Worm (Caenorhabditis elegans) whole organism, midembryonic: ENCODE measurements around the gene C37C3.9.

Experiments used
- T22C8.4 ChIP-seq: fragments of 200-800 bp; sonication (Bioruptor generic); IDR thresholded peaks from 2 replicates; pipeline ENCODE4 v1.3.6; 2022; ENCODE audit warnings: missing genetic modification characterization, missing compliant biosample characterization
- cog-1 ChIP-seq: sonication (generic microtip); optimal IDR thresholded peaks from 2 replicates; lab custom pipeline; 2016; ENCODE audit warnings: missing genetic modification characterization, missing compliant biosample characterization
- flt-1 ChIP-seq: fragments of 200-800 bp; sonication (Bioruptor generic); IDR thresholded peaks from 2 replicates; pipeline ENCODE4 v1.3.6; 2022; ENCODE audit warnings: missing genetic modification characterization, missing compliant biosample characterization
- klf-2 ChIP-seq: fragments of 200-800 bp; sonication (Bioruptor generic); conservative IDR thresholded peaks from 2 replicates; pipeline ENCODE4 v1.3.6; 2022; ENCODE audit warnings: missing genetic modification reagents, missing genetic modification characterization, missing compliant biosample characterization
- med-1 ChIP-seq: sonication (generic microtip); optimal IDR thresholded peaks from 2 replicates; lab custom pipeline; 2017; ENCODE audit warnings: missing genetic modification characterization, mild to moderate bottlenecking, missing compliant biosample characterization, antibody characterized with exemption, missing genetic modification reagents; ENCODE audit not compliant: insufficient read depth
- tab-1 ChIP-seq: fragments of 200-800 bp; sonication (Bioruptor generic); IDR thresholded peaks from 2 replicates; pipeline ENCODE4 v1.3.6; 2022; ENCODE audit warnings: missing genetic modification characterization, missing compliant biosample characterization
- ztf-23 ChIP-seq: fragments of 200-800 bp; sonication (Bioruptor generic); IDR thresholded peaks from 2 replicates; pipeline ENCODE4 v1.3.6; 2022; ENCODE audit warnings: missing genetic modification reagents, missing genetic modification characterization, missing compliant biosample characterization
- ztf-29 ChIP-seq: fragments of 200-800 bp; sonication (Bioruptor generic); IDR thresholded peaks from 2 replicates; pipeline ENCODE4 v1.3.6; 2022; ENCODE audit warnings: missing genetic modification reagents, missing genetic modification characterization, missing compliant biosample characterization

- TF ChIP-seq med-1 (no peak), tab-1 (GFP tag; lab: Robert Waterston, UW) (no peak), flt-1 (no peak), klf-2 (GFP tag; lab: Robert Waterston, UW) (no peak), ztf-29 (GFP tag; lab: Robert Waterston, UW) (no peak), cog-1 (tag; lab: Kevin White, UChicago) (no peak), T22C8.4 (GFP tag; lab: Robert Waterston, UW) (no peak), ztf-23 (GFP tag; lab: Robert Waterston, UW) (no peak)
These were observed 46.1 kb downstream of the C37C3.9 start for ce11 chrV:7808444-7808843.
